Worm (Caenorhabditis elegans): ENCODE data around the gene C35A5.11.

- TF ChIP-seq zag-1 (tag; optimal IDR thresholded peaks at IDR 0.05) (no peak), nhr-11 (tag; optimal IDR thresholded peaks at IDR 0.05) (no peak), egl-27 (tag; optimal IDR thresholded peaks at IDR 0.05) (no peak), nhr-12 (tag; optimal IDR thresholded peaks at IDR 0.05) (no peak), snpc-4 (tag; optimal IDR thresholded peaks at IDR 0.05) (no peak)
Measured at ce11 chrV:10464160-10464559, 38.8 kb downstream of the C35A5.11 start.

Data from whole organism, L2 larva.